Fruit fly (Drosophila melanogaster) Kc167 (cell line): ENCODE measurements around the gene CG46465.

Experiments used
- Myc ChIP-seq: fragments of >200 bp; optimal IDR thresholded peaks from 2 replicates; lab custom pipeline; 2017; ENCODE audit warnings: missing external identifiers
- h ChIP-seq: fragments of >200 bp; optimal IDR thresholded peaks from 3 replicates; lab custom pipeline; 2018; ENCODE audit warnings: missing external identifiers
- psq ChIP-seq: fragments of >200 bp; optimal IDR thresholded peaks from 2 replicates; lab custom pipeline; 2017; ENCODE audit warnings: missing external identifiers
- ttk ChIP-seq: sonication (Bioruptor generic); optimal IDR thresholded peaks from 2 replicates; lab custom pipeline; 2017; ENCODE audit warnings: missing external identifiers

DNA sequence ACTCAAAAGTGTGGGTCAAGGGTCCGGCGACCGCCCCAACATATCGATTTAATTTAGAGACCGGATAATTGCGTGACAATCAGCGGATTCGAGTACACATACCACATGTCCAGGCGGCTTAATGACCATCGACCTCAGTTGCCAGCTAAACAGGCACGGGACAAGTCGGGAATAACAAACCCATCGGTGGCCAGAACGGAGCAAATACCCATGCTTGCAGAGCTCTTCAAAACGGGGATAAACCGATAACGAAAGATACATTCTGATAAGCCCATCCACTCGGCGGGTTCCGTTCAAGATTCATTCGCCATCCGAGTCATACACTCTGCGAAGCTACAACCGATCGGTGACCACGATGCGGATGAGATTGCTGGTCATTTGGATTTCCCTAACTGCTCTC, 1.6 kb upstream of the CG46465 start, which contains the start of gene CG15169:
- TF ChIP-seq ttk (lab: Kevin White, UChicago), result no peak
- TF ChIP-seq h (lab: Kevin White, UChicago), result no peak
- TF ChIP-seq psq (lab: Kevin White, UChicago), result no peak
- no peak for TF ChIP-seq Myc (lab: Kevin White, UChicago)
